Worm (Caenorhabditis elegans) whole organism, young adult: ENCODE measurements around the gene T02G5.7.

ENCODE experiments used
- B0019.2 ChIP-seq: fragments of 200-800 bp; sonication (Bioruptor generic); conservative IDR thresholded peaks from 2 replicates; pipeline ENCODE4 v1.3.6; 2022; ENCODE audit warnings: missing genetic modification reagents, missing genetic modification characterization, missing compliant biosample characterization
- B0261.1 ChIP-seq: sonication (generic microtip); optimal IDR thresholded peaks from 2 replicates; lab custom pipeline; 2016; ENCODE audit warnings: mild to moderate bottlenecking, missing genetic modification characterization, moderate library complexity, missing compliant biosample characterization
- F39B2.1 ChIP-seq: fragments of 200-800 bp; sonication (Bioruptor generic); IDR thresholded peaks from 2 replicates; pipeline ENCODE4 v1.3.6; 2022; ENCODE audit warnings: missing genetic modification reagents, missing genetic modification characterization, missing compliant biosample characterization
- F52B5.7 ChIP-seq: sonication (generic microtip); optimal IDR thresholded peaks from 2 replicates; lab custom pipeline; 2016; ENCODE audit warnings: mild to moderate bottlenecking, missing genetic modification characterization, missing compliant biosample characterization
- F57C9.4 ChIP-seq: sonication (generic microtip); optimal IDR thresholded peaks from 2 replicates; lab custom pipeline; 2017; ENCODE audit warnings: mild to moderate bottlenecking, missing genetic modification characterization, missing compliant biosample characterization
- Y53F4B.3 ChIP-seq: fragments of 200-800 bp; sonication (Bioruptor generic); IDR thresholded peaks from 2 replicates; pipeline ENCODE4 v1.3.6; 2022; ENCODE audit warnings: missing genetic modification reagents, missing genetic modification characterization, missing compliant biosample characterization
- Y67H2A.10 ChIP-seq: fragments of 200-800 bp; sonication (Bioruptor generic); conservative IDR thresholded peaks from 2 replicates; pipeline ENCODE4 v1.3.6; 2022; ENCODE audit warnings: missing genetic modification reagents, missing genetic modification characterization, missing compliant biosample characterization
- Y79H2A.3 ChIP-seq: fragments of 200-800 bp; sonication (Bioruptor generic); conservative IDR thresholded peaks from 2 replicates; pipeline ENCODE4 v1.3.6; 2022; ENCODE audit warnings: missing genetic modification reagents, missing genetic modification characterization, missing compliant biosample characterization
- Y95B8A.8 ChIP-seq: fragments of 200-800 bp; sonication (Bioruptor generic); IDR thresholded peaks from 2 replicates; pipeline ENCODE4 v1.3.6; 2022; ENCODE audit warnings: missing genetic modification reagents, missing genetic modification characterization, missing compliant biosample characterization
- ama-1 ChIP-seq, 3 experiments: fragments of 150-350 bp in 1 of 3; sonication (generic microtip) in 2 of 3; optimal IDR thresholded peaks; 2 replicates each; lab custom pipeline; 2014 to 2018; ENCODE audit warnings: missing biosample characterization in 2 of 3, missing genetic modification characterization in 2 of 3, missing genetic modification reagents in 2 of 3
- athp-1 ChIP-seq: sonication (generic microtip); optimal IDR thresholded peaks from 2 replicates; lab custom pipeline; 2017; ENCODE audit warnings: mild to moderate bottlenecking, missing genetic modification characterization, missing compliant biosample characterization
- attf-3 ChIP-seq: fragments of 200-800 bp; sonication (Bioruptor generic); conservative IDR thresholded peaks from 2 replicates; pipeline ENCODE4 v1.3.6; 2022; ENCODE audit warnings: missing genetic modification reagents, missing genetic modification characterization, missing compliant biosample characterization
- attf-6 ChIP-seq: fragments of 200-800 bp; sonication (Bioruptor generic); IDR thresholded peaks from 2 replicates; pipeline ENCODE4 v1.3.6; 2022; ENCODE audit warnings: missing genetic modification reagents, missing genetic modification characterization, missing compliant biosample characterization
- ceh-58 ChIP-seq: fragments of 200-800 bp; sonication (Bioruptor generic); IDR thresholded peaks from 2 replicates; pipeline ENCODE4 v1.3.6; 2022; ENCODE audit warnings: missing genetic modification characterization, missing compliant biosample characterization
- die-1 ChIP-seq: sonication (generic microtip); optimal IDR thresholded peaks from 2 replicates; lab custom pipeline; 2016; ENCODE audit warnings: missing genotype, mild to moderate bottlenecking, missing genetic modification characterization, missing compliant biosample characterization
- ekl-4 ChIP-seq: fragments of 200-800 bp; sonication (Bioruptor generic); IDR thresholded peaks from 2 replicates; pipeline ENCODE4 v1.3.6; 2022; ENCODE audit warnings: missing genetic modification reagents, missing genetic modification characterization, missing compliant biosample characterization
- ets-4 ChIP-seq: fragments of 200-800 bp; sonication (Bioruptor generic); optimal IDR thresholded peaks from 2 replicates; lab custom pipeline; 2018; ENCODE audit warnings: mild to moderate bottlenecking, missing genetic modification characterization, missing compliant biosample characterization
- him-1 ChIP-seq: sonication (generic microtip); optimal IDR thresholded peaks from 2 replicates; lab custom pipeline; 2016; ENCODE audit warnings: missing genotype, missing genetic modification reagents, missing genetic modification characterization, missing compliant biosample characterization
- hmg-1.2 ChIP-seq: fragments of 200-800 bp; sonication (Bioruptor generic); IDR thresholded peaks from 2 replicates; pipeline ENCODE4 v1.3.6; 2022; ENCODE audit warnings: missing genetic modification reagents, missing genetic modification characterization, missing compliant biosample characterization
- hmg-20 ChIP-seq: fragments of 200-800 bp; sonication (Bioruptor generic); IDR thresholded peaks from 2 replicates; pipeline ENCODE4 v1.3.6; 2022; ENCODE audit warnings: missing genetic modification reagents, missing genetic modification characterization, missing compliant biosample characterization
- let-526 ChIP-seq: fragments of 200-800 bp; sonication (Bioruptor generic); IDR thresholded peaks from 2 replicates; pipeline ENCODE4 v1.3.6; 2022; ENCODE audit warnings: missing genetic modification reagents, missing genetic modification characterization, missing compliant biosample characterization
- lin-26 ChIP-seq: fragments of 200-800 bp; sonication (Bioruptor generic); IDR thresholded peaks from 2 replicates; pipeline ENCODE4 v1.3.6; 2022; ENCODE audit warnings: missing genetic modification reagents, missing genetic modification characterization, missing compliant biosample characterization
- lin-35 ChIP-seq, 3 experiments: fragments of 150-350 bp in 2 of 3; sonication (generic microtip) in 1 of 3; optimal IDR thresholded peaks; 2 replicates each; lab custom pipeline; 2014 to 2018; ENCODE audit warnings: missing biosample characterization in 3 of 3, missing genetic modification characterization in 3 of 3, missing genetic modification reagents in 3 of 3
- lin-54 ChIP-seq: fragments of 200-800 bp; sonication (Bioruptor generic); optimal IDR thresholded peaks from 2 replicates; lab custom pipeline; 2018; ENCODE audit warnings: mild to moderate bottlenecking, missing genetic modification characterization, missing compliant biosample characterization
- madf-10 ChIP-seq: sonication (generic microtip); optimal IDR thresholded peaks from 2 replicates; lab custom pipeline; 2016; ENCODE audit warnings: mild to moderate bottlenecking, missing genetic modification characterization, missing compliant biosample characterization
- madf-6 ChIP-seq: fragments of 200-800 bp; sonication (Bioruptor generic); IDR thresholded peaks from 2 replicates; pipeline ENCODE4 v1.3.6; 2022; ENCODE audit warnings: missing genetic modification reagents, missing genetic modification characterization, missing compliant biosample characterization
- madf-8 ChIP-seq: fragments of 200-800 bp; sonication (Bioruptor generic); conservative IDR thresholded peaks from 2 replicates; pipeline ENCODE4 v1.3.6; 2022; ENCODE audit warnings: missing genetic modification reagents, missing genetic modification characterization, missing compliant biosample characterization
- rpc-1 ChIP-seq, 2 experiments: fragments of 150-350 bp in 1 of 2; sonication (generic microtip) in 1 of 2; optimal IDR thresholded peaks; 2 replicates each; lab custom pipeline; 2014 to 2018; ENCODE audit warnings: missing biosample characterization in 1 of 2, missing genetic modification characterization in 1 of 2, missing genetic modification reagents in 1 of 2, missing genotype in 1 of 2
- sdz-38 ChIP-seq: sonication (generic microtip); optimal IDR thresholded peaks from 2 replicates; lab custom pipeline; 2016; ENCODE audit warnings: missing genotype, missing genetic modification characterization, missing compliant biosample characterization
- snpc-1.3 ChIP-seq: sonication (generic microtip); optimal IDR thresholded peaks from 2 replicates; lab custom pipeline; 2017; ENCODE audit warnings: missing genetic modification characterization, mild to moderate bottlenecking, missing compliant biosample characterization, antibody characterized with exemption, moderate library complexity, missing genotype, missing genetic modification reagents; ENCODE audit not compliant: insufficient read depth
- snpc-3.4 ChIP-seq: sonication (generic microtip); optimal IDR thresholded peaks from 2 replicates; lab custom pipeline; 2017; ENCODE audit warnings: missing genetic modification characterization, mild to moderate bottlenecking, missing compliant biosample characterization, antibody characterized with exemption, moderate library complexity, missing genotype, missing genetic modification reagents
- snpc-4 ChIP-seq, 5 experiments: fragments of 150-350 bp in 1 of 5; sonication (generic microtip) in 4 of 5; optimal IDR thresholded peaks; 2 replicates each; lab custom pipeline; 2014 to 2018; ENCODE audit warnings: missing genetic modification characterization in 5 of 5, missing biosample characterization in 3 of 5, antibody characterized with exemption in 2 of 5, mild to moderate bottlenecking in 2 of 5, missing compliant biosample characterization in 2 of 5, missing genotype in 2 of 5, moderate library complexity in 2 of 5, missing genetic modification reagents in 1 of 5
- somi-1 ChIP-seq: fragments of 200-800 bp; sonication (Bioruptor generic); optimal IDR thresholded peaks from 2 replicates; lab custom pipeline; 2018; ENCODE audit warnings: mild to moderate bottlenecking, missing genetic modification characterization, missing compliant biosample characterization
- sptf-2 ChIP-seq: fragments of 200-800 bp; sonication (Bioruptor generic); optimal IDR thresholded peaks from 2 replicates; lab custom pipeline; 2018; ENCODE audit warnings: mild to moderate bottlenecking, missing genetic modification characterization, missing compliant biosample characterization
- tbp1 ChIP-seq: fragments of 200-800 bp; sonication (Bioruptor generic); optimal IDR thresholded peaks from 2 replicates; lab custom pipeline; 2018; ENCODE audit warnings: mild to moderate bottlenecking, missing genetic modification characterization, missing compliant biosample characterization
- unc-130 ChIP-seq: sonication (generic microtip); optimal IDR thresholded peaks from 2 replicates; lab custom pipeline; 2016; ENCODE audit warnings: missing genetic modification reagents, missing genetic modification characterization, missing compliant biosample characterization
- unc-62 ChIP-seq: fragments of 150-350 bp; optimal IDR thresholded peaks from 2 replicates; lab custom pipeline; 2014; ENCODE audit warnings: missing biosample characterization, missing genetic modification reagents, missing genetic modification characterization
- xnd-1 ChIP-seq: sonication (generic microtip); optimal IDR thresholded peaks from 2 replicates; lab custom pipeline; 2016; ENCODE audit warnings: missing genotype, missing genetic modification reagents, missing genetic modification characterization, missing compliant biosample characterization
- ztf-25 ChIP-seq: fragments of 200-800 bp; sonication (Bioruptor generic); IDR thresholded peaks from 2 replicates; pipeline ENCODE4 v1.3.6; 2022; ENCODE audit warnings: missing genetic modification reagents, missing genetic modification characterization, missing compliant biosample characterization
- ztf-3 ChIP-seq: fragments of 200-800 bp; sonication (Bioruptor generic); optimal IDR thresholded peaks from 2 replicates; lab custom pipeline; 2018; ENCODE audit warnings: mild to moderate bottlenecking, missing genetic modification characterization, missing compliant biosample characterization

The T02G5.7 gene

ce11 chrII:7088283-7088682 lies 12.9 kb downstream of the T02G5.7 start:
- peak; percentile 73 for TF ChIP-seq madf-6 (GFP tag; lab: Robert Waterston, UW)
- peak; percentile 54 for TF ChIP-seq madf-8 (GFP tag; lab: Robert Waterston, UW)
- TF ChIP-seq, all 124 proteins: peak for 2; not testable (repeated sequence) for 122

- TF ChIP-seq hmg-1.2 (GFP tag; lab: Robert Waterston, UW) (peak; percentile 84), B0019.2 (GFP tag; lab: Robert Waterston, UW) (no peak), sdz-38 (no peak)
Observed at ce11 chrII:7090085-7090484, 14.7 kb downstream of the T02G5.7 start.

ce11 chrII:7090852-7091251 lies 15.4 kb downstream of the T02G5.7 start:
- no peak for TF ChIP-seq F57C9.4 (tag; lab: Kevin White, UChicago)
- TF ChIP-seq him-1 (tag; lab: Kevin White, UChicago) = no peak
- TF ChIP-seq Y67H2A.10 = no peak
- no peak for TF ChIP-seq B0019.2 (GFP tag; lab: Robert Waterston, UW)
- TF ChIP-seq snpc-1.3 (tag; lab: Kevin White, UChicago) = no peak
- TF ChIP-seq die-1 (tag; lab: Kevin White, UChicago) = no peak
- TF ChIP-seq ets-4 (GFP tag; lab: Kevin White, UChicago) = no peak
- no peak for TF ChIP-seq attf-3
- no peak for TF ChIP-seq lin-35 (GFP tag; optimal IDR thresholded peaks at IDR 0.05; lab: Kevin White, UChicago)
- no peak for TF ChIP-seq ama-1 (optimal IDR thresholded peaks at IDR 0.05; lab: Kevin White, UChicago)
- TF ChIP-seq ama-1 (GFP tag; optimal IDR thresholded peaks at IDR 0.05; lab: Kevin White, UChicago) = no peak
- TF ChIP-seq unc-130 = no peak
- TF ChIP-seq attf-6 = no peak
- no peak for TF ChIP-seq ztf-25
- no peak for TF ChIP-seq ekl-4 (GFP tag; lab: Robert Waterston, UW)
- no peak for TF ChIP-seq snpc-4 (GFP tag; optimal IDR thresholded peaks at IDR 0.05; lab: Kevin White, UChicago)
- TF ChIP-seq snpc-4 (tag; optimal IDR thresholded peaks at IDR 0.05; lab: Kevin White, UChicago) = no peak

- TF ChIP-seq sptf-2 = no peak
- no peak for TF ChIP-seq B0261.1
- no peak for TF ChIP-seq ztf-25
- TF ChIP-seq snpc-3.4 (tag; lab: Kevin White, UChicago) = no peak
- no peak for TF ChIP-seq hmg-20 (GFP tag; lab: Robert Waterston, UW)
- no peak for TF ChIP-seq F39B2.1 (GFP tag; lab: Robert Waterston, UW)
- no peak for TF ChIP-seq F52B5.7 (tag; lab: Kevin White, UChicago)
- no peak for TF ChIP-seq athp-1 (tag; lab: Kevin White, UChicago)
- TF ChIP-seq Y95B8A.8 = no peak
- no peak for TF ChIP-seq ztf-3 (GFP tag; lab: Kevin White, UChicago)
- TF ChIP-seq madf-6 (GFP tag; lab: Robert Waterston, UW) = no peak
Observed at ce11 chrII:7093339-7093821, 18.0 kb downstream of the T02G5.7 start, which contains the start of gene T02G5.3. Gene T02G5.3, plus strand, starts transcription at chrII:7093389.

- no peak for TF ChIP-seq ceh-58 (GFP tag; lab: Robert Waterston, UW)
- TF ChIP-seq let-526 (GFP tag; lab: Robert Waterston, UW) = no peak
- no peak for TF ChIP-seq unc-62 (GFP tag; lab: Kevin White, UChicago)
- TF ChIP-seq madf-10 = no peak
- no peak for TF ChIP-seq somi-1
- TF ChIP-seq sptf-2 = no peak
- TF ChIP-seq lin-26 (GFP tag; lab: Robert Waterston, UW) = 0 out of 2 replicates have a peak, but pooled peaks have one; percentile 43
- TF ChIP-seq rpc-1 (optimal IDR thresholded peaks at IDR 0.05; lab: Kevin White, UChicago) = no peak
- TF ChIP-seq rpc-1 (tag; optimal IDR thresholded peaks at IDR 0.05; lab: Kevin White, UChicago) = no peak
- peak; percentile 58 for TF ChIP-seq madf-6 (GFP tag; lab: Robert Waterston, UW)
- TF ChIP-seq xnd-1 (tag; lab: Kevin White, UChicago) = peak; percentile 22
- TF ChIP-seq Y79H2A.3 (GFP tag; lab: Robert Waterston, UW) = no peak
- TF ChIP-seq lin-54 (GFP tag; lab: Kevin White, UChicago) = no peak
- TF ChIP-seq him-1 (tag; lab: Kevin White, UChicago) = peak; percentile 18
- TF ChIP-seq Y53F4B.3 (GFP tag; lab: Robert Waterston, UW) = no peak
- no peak for TF ChIP-seq tbp1 (GFP tag; lab: Kevin White, UChicago)
Observed at ce11 chrII:7095970-7096369, 20.6 kb downstream of the T02G5.7 start.
